Worm (Caenorhabditis elegans) whole organism, L3 larva: Measurements from ENCODE around the gene adbp-1.

Experiments
- R02D3.7 ChIP-seq: fragments of 150-350 bp; optimal IDR thresholded peaks from 2 replicates; lab custom pipeline; 2014; ENCODE audit warnings: missing biosample characterization, missing genetic modification characterization
- ama-1 ChIP-seq: fragments of 150-350 bp; optimal IDR thresholded peaks from 2 replicates; lab custom pipeline; 2018
- ceh-16 ChIP-seq: sonication (generic microtip); optimal IDR thresholded peaks from 2 replicates; lab custom pipeline; 2017; ENCODE audit warnings: missing biosample characterization, missing genetic modification characterization
- ceh-28 ChIP-seq: fragments of 150-350 bp; optimal IDR thresholded peaks from 2 replicates; lab custom pipeline; 2014; ENCODE audit warnings: missing biosample characterization, missing genetic modification reagents, missing genetic modification characterization
- ceh-9 ChIP-seq: sonication (generic microtip); optimal IDR thresholded peaks from 2 replicates; lab custom pipeline; 2018; ENCODE audit warnings: missing biosample characterization, missing genetic modification characterization
- daf-12 ChIP-seq: fragments of 150-350 bp; optimal IDR thresholded peaks from 2 replicates; lab custom pipeline; 2014; ENCODE audit warnings: missing biosample characterization, missing genetic modification reagents, missing genetic modification characterization
- egl-27 ChIP-seq: sonication (generic microtip); optimal IDR thresholded peaks from 4 replicates; lab custom pipeline; 2017; ENCODE audit warnings: missing biosample characterization, missing genetic modification reagents, missing genetic modification characterization
- egl-5 ChIP-seq: fragments of 150-350 bp; optimal IDR thresholded peaks from 2 replicates; lab custom pipeline; 2017; ENCODE audit warnings: missing biosample characterization, missing genetic modification reagents, missing genetic modification characterization, inconsistent platforms
- elt-1 ChIP-seq: fragments of 150-350 bp; optimal IDR thresholded peaks from 2 replicates; lab custom pipeline; 2014; ENCODE audit warnings: missing biosample characterization, missing genetic modification characterization
- elt-2 ChIP-seq: sonication (generic microtip); optimal IDR thresholded peaks from 2 replicates; lab custom pipeline; 2016; ENCODE audit warnings: missing genetic modification reagents, mild to moderate bottlenecking, missing genetic modification characterization, missing compliant biosample characterization
- elt-3 ChIP-seq, 3 experiments: fragments of 150-350 bp in 1 of 3; sonication (generic microtip) in 2 of 3; optimal IDR thresholded peaks; 2 replicates in 2 of 3; 4 replicates in 1 of 3; lab custom pipeline; 2014 to 2017; ENCODE audit warnings: missing biosample characterization in 3 of 3, missing genetic modification characterization in 3 of 3
- eor-1 ChIP-seq, 2 experiments: fragments of 150-350 bp; optimal IDR thresholded peaks; 2 replicates each; lab custom pipeline; 2014 to 2018; ENCODE audit warnings: missing biosample characterization in 2 of 2, missing genetic modification characterization in 2 of 2
- fos-1 ChIP-seq: fragments of 150-350 bp; optimal IDR thresholded peaks from 2 replicates; lab custom pipeline; 2014; ENCODE audit warnings: missing biosample characterization, missing genetic modification characterization
- jun-1 ChIP-seq: fragments of 150-350 bp; optimal IDR thresholded peaks from 2 replicates; lab custom pipeline; 2014; ENCODE audit warnings: missing biosample characterization, missing genetic modification reagents, missing genetic modification characterization
- lin-15B ChIP-seq: fragments of 150-350 bp; optimal IDR thresholded peaks from 2 replicates; lab custom pipeline; 2014; ENCODE audit warnings: missing biosample characterization, missing genetic modification characterization
- lin-39 ChIP-seq: fragments of 150-350 bp; optimal IDR thresholded peaks from 2 replicates; lab custom pipeline; 2018; ENCODE audit warnings: missing biosample characterization, missing genetic modification reagents, missing genetic modification characterization
- lsy-12 ChIP-seq: sonication (generic microtip); optimal IDR thresholded peaks from 2 replicates; lab custom pipeline; 2016; ENCODE audit warnings: mild to moderate bottlenecking, missing genetic modification characterization, missing compliant biosample characterization
- mml-1 ChIP-seq: fragments of 150-350 bp; sonication (generic microtip); optimal IDR thresholded peaks from 3 replicates; lab custom pipeline; 2014; ENCODE audit warnings: missing biosample characterization, missing genetic modification characterization
- nfya-1 ChIP-seq: sonication (generic microtip); optimal IDR thresholded peaks from 2 replicates; lab custom pipeline; 2017; ENCODE audit warnings: missing genetic modification characterization, mild to moderate bottlenecking, missing compliant biosample characterization, antibody characterized with exemption, moderate library complexity; ENCODE audit not compliant: insufficient read depth
- nhr-12 ChIP-seq: fragments of 150-350 bp; optimal IDR thresholded peaks from 2 replicates; lab custom pipeline; 2014; ENCODE audit warnings: missing biosample characterization, missing genetic modification characterization
- nhr-23 ChIP-seq: fragments of 150-350 bp; optimal IDR thresholded peaks from 2 replicates; lab custom pipeline; 2014; ENCODE audit warnings: missing biosample characterization, missing genetic modification reagents, missing genetic modification characterization
- nhr-237 ChIP-seq: fragments of 150-350 bp; optimal IDR thresholded peaks from 2 replicates; lab custom pipeline; 2014; ENCODE audit warnings: missing biosample characterization, missing genetic modification characterization
- nhr-25 ChIP-seq: sonication (generic microtip); optimal IDR thresholded peaks from 2 replicates; lab custom pipeline; 2017; ENCODE audit warnings: missing biosample characterization, missing genetic modification characterization
- nhr-28 ChIP-seq: fragments of 150-350 bp; optimal IDR thresholded peaks from 2 replicates; lab custom pipeline; 2014; ENCODE audit warnings: missing biosample characterization, missing genetic modification characterization
- nhr-43 ChIP-seq: sonication (generic microtip); optimal IDR thresholded peaks from 2 replicates; lab custom pipeline; 2016; ENCODE audit warnings: mild to moderate bottlenecking, missing genetic modification characterization, missing compliant biosample characterization; ENCODE audit not compliant: poor library complexity, severe bottlenecking
- nhr-67 ChIP-seq: fragments of 150-350 bp; optimal IDR thresholded peaks from 2 replicates; lab custom pipeline; 2014; ENCODE audit warnings: missing biosample characterization, missing genetic modification characterization
- nhr-76 ChIP-seq: fragments of 150-350 bp; sonication (generic microtip); optimal IDR thresholded peaks from 5 replicates; lab custom pipeline; 2014; ENCODE audit warnings: missing biosample characterization, missing genetic modification characterization
- pha-4 ChIP-seq: fragments of 150-350 bp; optimal IDR thresholded peaks from 2 replicates; lab custom pipeline; 2014; ENCODE audit warnings: missing biosample characterization, missing genetic modification reagents, missing genetic modification characterization
- pqm-1 ChIP-seq: fragments of 150-350 bp; optimal IDR thresholded peaks from 2 replicates; lab custom pipeline; 2017; ENCODE audit warnings: missing biosample characterization, missing genetic modification characterization, inconsistent platforms
- tbx-2 ChIP-seq: sonication (generic microtip); optimal IDR thresholded peaks from 2 replicates; lab custom pipeline; 2016; ENCODE audit warnings: mild to moderate bottlenecking, missing genetic modification characterization, missing compliant biosample characterization
- unc-39 ChIP-seq: sonication (generic microtip); optimal IDR thresholded peaks from 4 replicates; lab custom pipeline; 2017; ENCODE audit warnings: missing biosample characterization, missing genetic modification characterization
- zag-1 ChIP-seq: fragments of 150-350 bp; optimal IDR thresholded peaks from 2 replicates; lab custom pipeline; 2014; ENCODE audit warnings: missing biosample characterization, missing genetic modification characterization
- ztf-4 ChIP-seq: fragments of 150-350 bp; optimal IDR thresholded peaks from 2 replicates; lab custom pipeline; 2014; ENCODE audit warnings: missing biosample characterization, missing genetic modification characterization

The adbp-1 gene

DNA sequence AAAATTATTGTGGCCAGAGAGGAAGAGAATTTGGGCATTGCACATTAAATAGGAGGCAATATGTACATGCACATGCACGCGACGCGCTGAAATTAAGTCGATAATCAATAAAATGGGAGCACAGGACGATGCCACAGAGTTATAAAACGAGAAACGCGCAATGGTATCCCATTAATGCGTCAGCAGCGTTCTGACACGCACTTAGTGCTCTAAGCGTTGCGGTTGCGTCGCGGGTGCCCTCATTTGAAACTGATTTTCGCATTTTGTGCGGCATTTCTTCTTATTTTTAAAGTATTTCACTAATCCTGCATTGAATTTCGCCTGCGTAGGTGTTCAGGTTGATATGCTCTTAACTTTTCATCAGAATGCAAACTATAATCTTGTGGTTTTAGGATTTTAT, 9.1 kb downstream of the adbp-1 start, which contains the start of gene rsp-1 (continued):
- TF ChIP-seq daf-12 (tag; lab: Kevin White, UChicago): no peak
- peak; percentile 82 for TF ChIP-seq jun-1 (tag; lab: Kevin White, UChicago)
- TF ChIP-seq fos-1: no peak
- TF ChIP-seq unc-39 (tag; lab: Kevin White, UChicago): no peak
- peak; percentile 88 for TF ChIP-seq nfya-1 (tag; lab: Kevin White, UChicago)
- TF ChIP-seq nhr-76 (tag; lab: Kevin White, UChicago): no peak
- TF ChIP-seq nhr-43 (tag; lab: Kevin White, UChicago): peak; percentile 87
- peak; percentile 85 for TF ChIP-seq R02D3.7
- no peak for TF ChIP-seq ceh-16 (tag; lab: Kevin White, UChicago)
- peak; percentile 87 for TF ChIP-seq ceh-28 (tag; lab: Kevin White, UChicago)
- TF ChIP-seq tbx-2 (tag; lab: Kevin White, UChicago): peak; percentile 74
- peak; percentile 95 for TF ChIP-seq pha-4
- peak; percentile 90 for TF ChIP-seq elt-2 (tag; lab: Kevin White, UChicago)

DNA sequence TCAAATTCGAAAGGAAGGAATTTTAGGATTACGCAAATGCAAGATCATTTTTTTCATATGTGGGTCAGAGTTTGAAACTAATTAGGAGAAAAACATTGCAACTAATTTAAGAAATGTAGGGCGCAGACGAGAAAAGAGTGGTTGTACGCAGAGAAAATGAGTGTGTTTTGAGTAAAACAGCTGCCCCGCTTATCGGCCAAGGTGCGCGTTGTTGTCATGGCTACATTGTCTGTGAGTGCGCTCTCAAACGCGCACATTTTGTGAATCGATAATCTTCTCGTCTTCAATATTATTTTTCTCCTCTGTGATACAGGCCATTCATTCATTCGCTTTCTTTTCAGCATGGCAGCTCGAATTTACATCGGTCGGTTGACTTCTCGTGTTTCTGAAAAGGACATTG, 9.7 kb downstream of the adbp-1 start:
- TF ChIP-seq jun-1 (tag; lab: Kevin White, UChicago): no peak
- no peak for TF ChIP-seq egl-5 (tag; lab: Kevin White, UChicago)
- TF ChIP-seq ceh-16 (tag; lab: Kevin White, UChicago): no peak
- no peak for TF ChIP-seq lin-39 (tag; lab: Kevin White, UChicago)
- TF ChIP-seq eor-1 (tag; optimal IDR thresholded peaks at IDR 0.05; lab: Kevin White, UChicago): no peak
- no peak for TF ChIP-seq lsy-12 (tag; lab: Kevin White, UChicago)
- no peak for TF ChIP-seq egl-27 (tag; lab: Kevin White, UChicago)

DNA sequence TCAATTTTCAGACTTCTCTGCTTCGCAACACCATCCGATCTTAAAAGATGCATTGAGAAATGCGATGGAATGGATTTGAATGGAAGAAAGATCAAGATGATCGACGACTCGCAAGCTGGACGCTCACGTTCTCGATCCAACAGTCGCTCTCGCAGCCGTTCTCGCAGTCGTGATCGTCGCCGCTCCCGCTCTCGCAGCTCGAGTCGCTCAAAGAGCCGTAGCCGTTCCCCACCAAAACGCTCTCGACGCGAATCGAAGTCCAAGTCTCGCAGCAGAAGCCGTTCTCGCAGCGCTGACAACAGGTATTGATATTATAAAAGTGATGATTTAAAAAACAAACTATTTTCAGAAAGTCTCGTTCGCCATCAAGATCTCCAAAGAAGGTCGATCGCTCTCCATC, 11.2 kb downstream of the adbp-1 start:
- TF ChIP-seq nhr-237 (tag; lab: Kevin White, UChicago): no peak
- TF ChIP-seq nhr-23 (tag; lab: Kevin White, UChicago): no peak
- no peak for TF ChIP-seq ceh-9
- no peak for TF ChIP-seq nhr-25 (tag; lab: Kevin White, UChicago)
- TF ChIP-seq nhr-28 (tag; lab: Kevin White, UChicago): no peak
- no peak for TF ChIP-seq nhr-67
- no peak for TF ChIP-seq elt-1 (tag; lab: Kevin White, UChicago)
- TF ChIP-seq ceh-28 (tag; lab: Kevin White, UChicago): no peak
- no peak for TF ChIP-seq ztf-4
- TF ChIP-seq tbx-2 (tag; lab: Kevin White, UChicago): no peak
- no peak for TF ChIP-seq jun-1 (tag; lab: Kevin White, UChicago)
- TF ChIP-seq R02D3.7: no peak
- no peak for TF ChIP-seq egl-5 (tag; lab: Kevin White, UChicago)
- no peak for TF ChIP-seq pha-4
- TF ChIP-seq nhr-76 (tag; lab: Kevin White, UChicago): no peak
- TF ChIP-seq, all 47 proteins: peak for 0

DNA sequence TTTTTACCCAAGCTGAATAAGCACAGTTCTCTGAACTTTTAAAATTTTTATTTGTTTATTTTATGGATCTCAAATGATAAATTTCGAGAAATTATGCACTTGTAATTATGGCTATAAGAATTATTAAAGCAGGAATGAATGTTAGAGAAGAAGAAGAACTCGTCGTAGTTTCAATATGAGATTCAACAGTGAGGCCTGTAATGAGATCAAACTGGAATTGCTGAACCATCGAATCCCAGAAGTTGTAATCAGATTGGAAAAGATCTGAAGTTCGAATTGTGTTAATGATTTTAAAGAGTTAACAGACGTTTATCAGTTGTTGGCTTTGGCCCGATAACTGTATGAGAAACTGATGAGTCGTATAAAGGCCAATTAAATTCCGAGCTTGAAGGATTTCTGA, 11.8 kb downstream of the adbp-1 start:
- TF ChIP-seq ama-1 (lab: Kevin White, UChicago) (peak; percentile 3), daf-12 (tag; lab: Kevin White, UChicago) (no peak), zag-1 (tag; lab: Kevin White, UChicago) (no peak), elt-1 (tag; lab: Kevin White, UChicago) (no peak)

DNA sequence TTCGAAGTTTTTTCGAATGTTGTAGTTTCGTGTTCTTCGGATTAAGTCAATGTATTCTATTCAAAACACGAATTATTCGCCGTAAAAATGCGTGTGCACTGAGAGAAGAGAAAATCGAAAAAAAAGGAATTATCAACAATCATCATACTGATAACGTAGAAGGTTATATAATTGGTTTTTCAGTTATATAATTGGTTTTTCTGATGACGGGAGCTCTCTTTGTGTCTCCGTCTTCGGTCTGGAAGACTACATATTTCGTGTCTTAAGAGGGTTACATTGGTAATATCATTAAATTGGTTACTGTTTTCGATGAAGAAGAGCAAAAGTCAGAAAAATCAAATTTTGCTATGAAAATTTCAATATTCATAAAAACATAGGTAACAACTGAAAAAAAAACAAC, 15.9 kb downstream of the adbp-1 start:
- no peak for TF ChIP-seq ztf-4
- no peak for TF ChIP-seq tbx-2 (tag; lab: Kevin White, UChicago)
- no peak for TF ChIP-seq nhr-25 (tag; lab: Kevin White, UChicago)
- TF ChIP-seq lin-15B (tag; lab: Kevin White, UChicago): no peak
- peak; percentile 33 for TF ChIP-seq pqm-1 (tag; lab: Kevin White, UChicago)
- peak; percentile 58 for TF ChIP-seq elt-2 (tag; lab: Kevin White, UChicago)
- TF ChIP-seq nhr-12: no peak
- TF ChIP-seq nfya-1 (tag; lab: Kevin White, UChicago): no peak
- TF ChIP-seq nhr-23 (tag; lab: Kevin White, UChicago): no peak
- TF ChIP-seq egl-5 (tag; lab: Kevin White, UChicago): no peak
- no peak for TF ChIP-seq elt-3 (tag; optimal IDR thresholded peaks at IDR 0.05; lab: Kevin White, UChicago)
- TF ChIP-seq jun-1 (tag; lab: Kevin White, UChicago): no peak
- no peak for TF ChIP-seq elt-1 (tag; lab: Kevin White, UChicago)
- TF ChIP-seq ama-1 (lab: Kevin White, UChicago): no peak
- TF ChIP-seq mml-1 (tag; lab: Kevin White, UChicago): no peak
